Worm (Caenorhabditis elegans) whole organism, L2 larva: Measurements from ENCODE around the gene fbxa-74.

Source experiments
- F13H6.1 ChIP-seq: sonication (generic microtip); optimal IDR thresholded peaks from 2 replicates; lab custom pipeline; 2016; ENCODE audit warnings: missing genetic modification characterization, missing compliant biosample characterization
- R02D3.7 ChIP-seq: fragments of 150-350 bp; optimal IDR thresholded peaks from 2 replicates; lab custom pipeline; 2014; ENCODE audit warnings: missing biosample characterization, missing genetic modification characterization
- Y55F3AM.14 ChIP-seq: fragments of 200-800 bp; sonication (Bioruptor generic); optimal IDR thresholded peaks from 2 replicates; lab custom pipeline; 2018; ENCODE audit warnings: mild to moderate bottlenecking, missing genetic modification characterization, missing compliant biosample characterization
- alr-1 ChIP-seq: fragments of 150-350 bp; optimal IDR thresholded peaks from 2 replicates; lab custom pipeline; 2014; ENCODE audit warnings: missing biosample characterization, missing genetic modification characterization
- aly-2 ChIP-seq: fragments of 150-350 bp; optimal IDR thresholded peaks from 2 replicates; lab custom pipeline; 2014; ENCODE audit warnings: missing biosample characterization, missing genetic modification characterization
- ama-1 ChIP-seq: fragments of 150-350 bp; optimal IDR thresholded peaks from 2 replicates; lab custom pipeline; 2018; ENCODE audit warnings: inconsistent platforms
- ceh-16 ChIP-seq: fragments of 150-350 bp; optimal IDR thresholded peaks from 2 replicates; lab custom pipeline; 2014; ENCODE audit warnings: missing biosample characterization, missing genetic modification characterization
- ceh-82 ChIP-seq: fragments of 150-350 bp; optimal IDR thresholded peaks from 2 replicates; lab custom pipeline; 2014; ENCODE audit warnings: missing biosample characterization, missing genetic modification characterization
- crh-2 ChIP-seq: sonication (generic microtip); optimal IDR thresholded peaks from 2 replicates; lab custom pipeline; 2017; ENCODE audit warnings: missing biosample characterization, missing genetic modification characterization
- dmd-4 ChIP-seq: sonication (generic microtip); optimal IDR thresholded peaks from 2 replicates; lab custom pipeline; 2017; ENCODE audit warnings: missing biosample characterization, missing genetic modification characterization
- egl-27 ChIP-seq: sonication (generic microtip); optimal IDR thresholded peaks from 3 replicates; lab custom pipeline; 2017; ENCODE audit warnings: missing biosample characterization, missing genetic modification reagents, missing genetic modification characterization
- elt-1 ChIP-seq: fragments of 150-350 bp; optimal IDR thresholded peaks from 2 replicates; lab custom pipeline; 2014; ENCODE audit warnings: missing biosample characterization, missing genetic modification characterization
- elt-3 ChIP-seq: sonication (generic microtip); optimal IDR thresholded peaks from 2 replicates; lab custom pipeline; 2017; ENCODE audit warnings: missing biosample characterization, missing genetic modification characterization
- lin-11 ChIP-seq: fragments of 150-350 bp; sonication (generic microtip); optimal IDR thresholded peaks from 2 replicates; lab custom pipeline; 2014; ENCODE audit warnings: missing biosample characterization, missing genetic modification characterization, inconsistent platforms, mixed read lengths
- lin-39 ChIP-seq: fragments of 150-350 bp; optimal IDR thresholded peaks from 2 replicates; lab custom pipeline; 2014; ENCODE audit warnings: missing biosample characterization, missing genetic modification reagents, missing genetic modification characterization
- lsy-2 ChIP-seq, 2 experiments: fragments of 150-350 bp in 1 of 2; sonication (generic microtip) in 1 of 2; optimal IDR thresholded peaks; 2 replicates each; lab custom pipeline; 2014 to 2017; ENCODE audit warnings: missing biosample characterization in 2 of 2, missing genetic modification characterization in 2 of 2
- mab-5 ChIP-seq: fragments of 150-350 bp; optimal IDR thresholded peaks from 2 replicates; lab custom pipeline; 2014; ENCODE audit warnings: missing biosample characterization, missing genetic modification characterization
- mdl-1 ChIP-seq, 2 experiments: fragments of 150-350 bp in 1 of 2; sonication (generic microtip) in 1 of 2; optimal IDR thresholded peaks; 2 replicates each; lab custom pipeline; 2017; ENCODE audit warnings: missing biosample characterization in 2 of 2, missing genetic modification characterization in 2 of 2
- nhr-10 ChIP-seq: sonication (generic microtip); optimal IDR thresholded peaks from 2 replicates; lab custom pipeline; 2017; ENCODE audit warnings: missing biosample characterization, missing genetic modification characterization
- nhr-12 ChIP-seq: fragments of 150-350 bp; optimal IDR thresholded peaks from 2 replicates; lab custom pipeline; 2014; ENCODE audit warnings: missing biosample characterization, missing genetic modification characterization
- nhr-23 ChIP-seq: fragments of 150-350 bp; optimal IDR thresholded peaks from 2 replicates; lab custom pipeline; 2014; ENCODE audit warnings: missing biosample characterization, missing genetic modification reagents, missing genetic modification characterization
- nhr-237 ChIP-seq: fragments of 150-350 bp; optimal IDR thresholded peaks from 2 replicates; lab custom pipeline; 2014; ENCODE audit warnings: missing biosample characterization, missing genetic modification characterization
- nhr-25 ChIP-seq: fragments of 150-350 bp; sonication (generic microtip); optimal IDR thresholded peaks from 3 replicates; lab custom pipeline; 2014; ENCODE audit warnings: missing biosample characterization, missing genetic modification characterization
- nhr-6 ChIP-seq: fragments of 150-350 bp; optimal IDR thresholded peaks from 2 replicates; lab custom pipeline; 2014; ENCODE audit warnings: missing biosample characterization, missing genetic modification characterization
- nhr-77 ChIP-seq: fragments of 150-350 bp; optimal IDR thresholded peaks from 2 replicates; lab custom pipeline; 2014; ENCODE audit warnings: missing biosample characterization, missing genetic modification characterization
- peb-1 ChIP-seq: fragments of 150-350 bp; optimal IDR thresholded peaks from 2 replicates; lab custom pipeline; 2014; ENCODE audit warnings: missing biosample characterization, missing genetic modification characterization
- sem-4 ChIP-seq: fragments of 150-350 bp; optimal IDR thresholded peaks from 2 replicates; lab custom pipeline; 2014; ENCODE audit warnings: missing biosample characterization, missing genetic modification reagents, missing genetic modification characterization
- sma-3 ChIP-seq: sonication (generic microtip); optimal IDR thresholded peaks from 2 replicates; lab custom pipeline; 2016; ENCODE audit warnings: missing genetic modification reagents, missing genetic modification characterization, missing compliant biosample characterization
- sma-9 ChIP-seq, 2 experiments: fragments of 150-350 bp in 1 of 2; sonication (generic microtip) in 1 of 2; optimal IDR thresholded peaks; 2 replicates each; lab custom pipeline; 2014 to 2016; ENCODE audit warnings: missing genetic modification characterization in 2 of 2, mild to moderate bottlenecking in 1 of 2, missing biosample characterization in 1 of 2, missing compliant biosample characterization in 1 of 2, missing genetic modification reagents in 1 of 2, moderate library complexity in 1 of 2
- snpc-4 ChIP-seq: fragments of 150-350 bp; optimal IDR thresholded peaks from 2 replicates; lab custom pipeline; 2014; ENCODE audit warnings: missing biosample characterization, missing genetic modification characterization
- unc-55 ChIP-seq: fragments of 150-350 bp; sonication (generic microtip); optimal IDR thresholded peaks from 3 replicates; lab custom pipeline; 2014; ENCODE audit warnings: missing biosample characterization, missing genetic modification reagents, missing genetic modification characterization
- ztf-1 ChIP-seq: fragments of 200-800 bp; sonication (Bioruptor generic); conservative IDR thresholded peaks from 2 replicates; pipeline ENCODE4 v1.3.6; 2022; ENCODE audit warnings: missing genetic modification characterization, missing compliant biosample characterization
- ztf-11 ChIP-seq: sonication (generic microtip); optimal IDR thresholded peaks from 2 replicates; lab custom pipeline; 2017; ENCODE audit warnings: missing biosample characterization, missing genetic modification characterization
- ztf-4 ChIP-seq: fragments of 150-350 bp; optimal IDR thresholded peaks from 2 replicates; lab custom pipeline; 2014; ENCODE audit warnings: missing biosample characterization, missing genetic modification characterization

fbxa-74 gene

DNA sequence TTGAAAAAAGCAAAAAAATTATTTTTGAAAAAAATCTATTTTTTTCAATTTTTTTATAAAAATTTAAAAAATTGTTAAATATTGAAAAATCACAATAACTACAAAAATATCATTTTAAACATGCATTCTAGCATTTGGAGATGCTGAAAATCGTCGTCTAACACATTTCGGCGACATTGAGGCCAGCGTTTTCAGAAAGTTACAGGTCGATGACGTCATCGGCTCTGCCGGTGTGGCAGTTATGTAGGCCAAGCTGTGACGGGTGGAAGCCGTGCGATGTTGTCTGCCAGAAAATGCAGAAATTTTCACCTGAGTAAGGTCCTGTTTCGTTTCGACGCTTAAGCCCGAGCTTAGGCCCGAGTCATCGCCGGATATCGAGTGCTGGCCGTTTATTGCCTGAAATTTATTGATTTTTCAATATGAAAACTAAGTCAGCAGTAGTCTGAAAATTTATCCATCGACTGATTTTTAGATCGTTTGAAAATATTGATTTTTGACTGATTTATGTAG lies 32.9 kb downstream of the fbxa-74 start, which contains the start of gene Y22D7AR.3:
Gene Y22D7AR.3, minus strand, starts transcription at position 51 of the 510 bp plus-strand sequence.
- TF ChIP-seq mdl-1 (tag; optimal IDR thresholded peaks at IDR 0.05; lab: Kevin White, UChicago): no peak
- no peak for TF ChIP-seq Y55F3AM.14 (GFP tag; lab: Kevin White, UChicago)
- no peak for TF ChIP-seq snpc-4 (tag; lab: Kevin White, UChicago)
- no peak for TF ChIP-seq peb-1 (tag; lab: Kevin White, UChicago)
- TF ChIP-seq ceh-82 (tag; lab: Kevin White, UChicago): no peak
- TF ChIP-seq unc-55 (GFP tag; lab: Kevin White, UChicago): no peak
- TF ChIP-seq lin-11: no peak
- no peak for TF ChIP-seq nhr-25 (tag; lab: Kevin White, UChicago)
- TF ChIP-seq dmd-4: no peak
- TF ChIP-seq nhr-23: no peak
- no peak for TF ChIP-seq crh-2 (tag; lab: Kevin White, UChicago)
- TF ChIP-seq ztf-11 (tag; lab: Kevin White, UChicago): no peak

DNA sequence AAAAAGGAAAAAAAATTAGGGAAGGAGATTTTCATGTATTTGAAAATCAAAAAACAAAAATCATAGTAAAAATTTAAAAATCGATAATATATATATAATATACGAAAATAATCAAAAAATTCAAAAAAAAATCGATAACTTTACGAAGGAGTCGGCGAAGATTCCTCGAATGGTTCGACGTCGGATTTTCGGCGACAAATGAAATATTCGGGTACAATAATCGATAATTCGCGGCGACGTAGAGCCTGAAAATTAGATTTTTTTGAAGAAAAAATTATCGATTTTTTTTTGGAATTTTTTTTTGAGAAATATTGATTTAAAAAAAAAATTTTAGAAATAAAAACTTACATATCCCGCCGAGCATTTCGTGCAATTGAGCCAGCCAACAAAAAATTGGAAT lies 33.4 kb downstream of the fbxa-74 start:
- TF ChIP-seq lsy-2 (tag; optimal IDR thresholded peaks at IDR 0.05; lab: Kevin White, UChicago) (no peak), ztf-11 (tag; lab: Kevin White, UChicago) (no peak)

DNA sequence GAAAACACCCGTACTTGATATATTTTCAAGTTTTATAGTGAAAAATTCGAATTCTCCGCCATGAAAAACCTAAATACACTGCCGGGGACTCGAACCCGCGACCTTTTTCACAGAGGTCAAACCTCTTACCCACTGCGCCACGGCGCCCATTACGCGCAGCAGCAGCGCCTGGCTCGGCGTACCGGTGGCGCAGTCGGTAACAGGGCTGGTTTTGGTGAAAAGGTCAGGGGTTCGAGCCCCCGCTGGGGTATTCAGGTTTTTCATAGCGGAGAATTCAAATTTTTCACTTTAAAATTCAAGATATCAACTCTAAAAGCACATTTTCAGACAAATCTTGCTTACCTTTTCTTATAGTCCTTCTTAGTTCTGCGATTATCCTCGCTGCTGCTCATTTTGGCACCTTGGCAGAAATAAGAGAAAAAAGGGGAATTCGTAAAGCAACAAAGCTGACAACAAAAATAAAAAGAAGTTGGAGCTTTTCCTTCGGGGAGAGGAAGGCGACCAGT lies 34.0 kb downstream of the fbxa-74 start, which contains the start of gene Y22D7AL.16:
Gene Y22D7AL.16, minus strand, starts transcription at position 456 of the 506 bp plus-strand sequence.
- no peak for TF ChIP-seq nhr-10 (tag; lab: Kevin White, UChicago)
- no peak for TF ChIP-seq ceh-82 (tag; lab: Kevin White, UChicago)

DNA sequence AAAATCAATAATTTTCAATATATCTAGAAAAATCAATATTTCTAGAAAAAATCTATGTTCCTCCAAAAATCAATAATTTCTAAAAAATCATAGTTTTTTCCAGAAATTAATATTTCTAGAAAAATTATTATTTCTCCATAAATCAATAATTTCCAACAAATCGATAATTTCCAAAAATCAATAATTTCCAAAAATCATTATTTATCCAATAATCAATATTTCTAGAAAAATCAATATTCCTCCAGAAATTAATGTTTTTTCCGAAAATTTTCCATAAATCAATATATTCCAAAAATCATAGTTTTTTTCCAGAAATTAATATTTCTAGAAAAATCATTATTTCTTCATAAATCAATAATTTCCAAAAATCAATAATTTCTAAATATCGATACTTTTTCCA lies 35.7 kb downstream of the fbxa-74 start:
- no peak for TF ChIP-seq ceh-16 (tag; lab: Kevin White, UChicago)
- no peak for TF ChIP-seq nhr-77 (tag; lab: Kevin White, UChicago)
- no peak for TF ChIP-seq ztf-1
- no peak for TF ChIP-seq aly-2 (tag; lab: Kevin White, UChicago)
- no peak for TF ChIP-seq nhr-237 (tag; lab: Kevin White, UChicago)
- no peak for TF ChIP-seq alr-1 (tag; lab: Kevin White, UChicago)
- no peak for TF ChIP-seq sem-4
- no peak for TF ChIP-seq F13H6.1 (tag; lab: Kevin White, UChicago)
- no peak for TF ChIP-seq ceh-82 (tag; lab: Kevin White, UChicago)
- no peak for TF ChIP-seq lin-39 (tag; lab: Kevin White, UChicago)
- TF ChIP-seq egl-27: no peak
- TF ChIP-seq ama-1 (lab: Kevin White, UChicago): no peak
- TF ChIP-seq nhr-12 (tag; lab: Kevin White, UChicago): no peak
- TF ChIP-seq nhr-25 (tag; lab: Kevin White, UChicago): no peak
- no peak for TF ChIP-seq mdl-1 (tag; optimal IDR thresholded peaks at IDR 0.05; lab: Kevin White, UChicago)
- TF ChIP-seq dmd-4: no peak

DNA sequence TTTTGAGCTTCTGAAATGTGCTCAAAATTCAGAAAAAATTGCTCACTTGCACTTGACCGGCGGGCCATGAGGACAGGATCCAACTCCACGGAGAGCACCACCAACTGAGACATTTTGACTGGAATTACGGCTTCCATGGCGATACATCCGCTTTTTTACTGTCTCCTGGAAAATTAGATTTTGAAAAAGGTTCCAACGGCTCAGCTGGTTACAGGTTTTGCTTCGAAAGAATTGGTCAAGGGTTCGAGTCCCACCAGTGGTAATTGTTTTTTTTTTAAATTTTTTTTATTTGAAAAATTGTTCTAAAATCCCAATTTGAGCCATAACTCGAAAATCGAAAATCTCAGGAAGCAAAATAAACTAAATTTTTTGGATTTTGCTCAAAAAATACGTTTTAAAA lies 36.4 kb downstream of the fbxa-74 start:
- TF ChIP-seq unc-55 (GFP tag; lab: Kevin White, UChicago) (no peak), nhr-6 (no peak), F13H6.1 (tag; lab: Kevin White, UChicago) (no peak), ztf-11 (tag; lab: Kevin White, UChicago) (no peak), nhr-12 (tag; lab: Kevin White, UChicago) (no peak), mab-5 (tag; lab: Kevin White, UChicago) (no peak), nhr-10 (tag; lab: Kevin White, UChicago) (no peak), sma-3 (no peak), elt-1 (tag; lab: Kevin White, UChicago) (no peak), elt-3 (no peak), ztf-4 (tag; lab: Kevin White, UChicago) (no peak), sma-9 (GFP tag; optimal IDR thresholded peaks at IDR 0.05; lab: Kevin White, UChicago) (no peak), sma-9 (tag; optimal IDR thresholded peaks at IDR 0.05; lab: Kevin White, UChicago) (no peak), dmd-4 (no peak), ztf-1 (no peak), R02D3.7 (tag; lab: Kevin White, UChicago) (no peak), peb-1 (tag; lab: Kevin White, UChicago) (no peak), egl-27 (no peak), snpc-4 (tag; lab: Kevin White, UChicago) (no peak)
